Worm (Caenorhabditis elegans) whole organism, L4/young adult: Measurements from ENCODE around the gene F47C12.13.

Experiments
- W03F9.2 ChIP-seq: fragments of 150-350 bp; optimal IDR thresholded peaks from 2 replicates; lab custom pipeline; 2014; ENCODE audit warnings: missing biosample characterization, missing genetic modification characterization
- dao-5 ChIP-seq: sonication (generic microtip); optimal IDR thresholded peaks from 2 replicates; lab custom pipeline; 2016; ENCODE audit warnings: missing genotype, missing genetic modification characterization, moderate library complexity, missing compliant biosample characterization
- him-1 ChIP-seq: sonication (generic microtip); optimal IDR thresholded peaks from 2 replicates; lab custom pipeline; 2016; ENCODE audit warnings: missing genotype, missing genetic modification reagents, missing genetic modification characterization, missing compliant biosample characterization

Gene F47C12.13

DNA sequence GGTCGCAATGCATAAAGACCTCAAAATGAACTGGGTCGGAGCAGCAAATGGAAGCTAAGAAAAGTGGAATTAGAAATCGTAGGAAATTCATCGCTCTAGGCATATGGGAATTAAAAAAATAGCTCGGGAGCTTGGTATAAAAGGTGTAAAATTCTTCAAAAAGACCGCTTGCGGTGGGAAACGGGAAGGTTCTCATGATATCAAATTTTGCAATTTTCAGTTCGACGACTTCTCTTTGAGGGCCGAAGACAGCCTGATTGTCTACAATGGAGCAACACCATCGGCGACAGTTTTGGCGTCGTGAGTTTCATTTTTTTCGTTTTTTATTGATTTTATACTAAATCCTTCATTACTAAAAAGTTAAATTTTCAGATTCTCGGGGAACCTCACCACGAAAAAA lies 4.3 kb upstream of the F47C12.13 start, which contains the start of gene F47C12.8:
Gene F47C12.8 (minus strand): TSS at position 101 of the 400 bp plus-strand sequence.
- TF ChIP-seq him-1 (tag; lab: Kevin White, UChicago) (no peak), W03F9.2 (tag; lab: Kevin White, UChicago) (no peak), dao-5 (tag; lab: Kevin White, UChicago) (no peak)

DNA sequence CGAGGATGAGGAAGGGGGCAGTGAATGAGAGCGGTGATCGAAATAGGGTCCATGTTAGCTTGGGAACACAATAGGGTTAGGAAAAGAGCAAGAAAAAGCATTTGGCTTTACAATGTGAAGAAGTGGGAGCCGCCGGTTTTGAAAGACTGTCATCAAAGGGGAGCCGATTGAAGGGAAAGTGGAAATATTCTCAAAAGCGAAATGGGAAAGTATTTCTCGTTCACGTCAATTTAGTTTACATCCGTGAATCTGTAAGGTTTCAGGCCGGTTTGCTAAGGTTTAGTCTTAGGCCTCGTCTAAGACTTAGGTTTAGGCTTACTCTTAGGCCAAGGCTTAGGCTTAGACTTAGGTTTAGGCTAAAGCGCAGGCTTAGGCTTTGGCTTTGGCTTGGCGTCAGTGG lies 1.2 kb upstream of the F47C12.13 start, which contains the start of gene F47C12.7:
Gene F47C12.7 (minus strand): TSS at position 101 of the 400 bp plus-strand sequence.
- TF ChIP-seq W03F9.2 (tag; lab: Kevin White, UChicago) (no peak), him-1 (tag; lab: Kevin White, UChicago) (no peak), dao-5 (tag; lab: Kevin White, UChicago) (no peak)

DNA sequence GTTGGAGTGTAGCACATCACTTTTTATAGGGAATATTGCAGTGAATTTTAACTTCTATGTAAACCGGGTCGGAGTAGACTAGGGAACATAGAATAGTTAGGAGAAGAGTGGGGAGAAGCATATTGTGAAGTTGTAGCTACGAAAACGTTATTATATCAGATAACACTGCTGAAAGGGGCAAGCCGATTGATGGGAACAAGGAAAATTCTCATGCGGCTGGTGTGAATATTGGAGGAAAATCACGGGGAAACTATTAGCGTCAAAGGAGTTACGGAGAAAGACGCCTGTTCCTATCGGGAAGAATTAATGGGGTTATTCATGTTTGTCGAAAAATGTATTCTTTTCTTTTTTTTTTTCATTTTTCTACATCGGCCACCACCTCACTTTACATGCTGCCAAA lies 926 bp downstream of the F47C12.13 start, which contains the start of gene F47C12.6:
Gene F47C12.6 (minus strand): TSS at position 101 of the 400 bp plus-strand sequence.
- TF ChIP-seq him-1 (tag; lab: Kevin White, UChicago): no peak
- TF ChIP-seq W03F9.2 (tag; lab: Kevin White, UChicago): no peak
- TF ChIP-seq dao-5 (tag; lab: Kevin White, UChicago): no peak

ce11 chrIV:3988638-3989152 lies 5.5 kb downstream of the F47C12.13 start, which contains the start of gene clec-78:
Gene clec-78, plus strand, starts transcription at chrIV:3989102.
- no peak for TF ChIP-seq dao-5 (tag; lab: Kevin White, UChicago)
- no peak for TF ChIP-seq W03F9.2 (tag; lab: Kevin White, UChicago)
- no peak for TF ChIP-seq him-1 (tag; lab: Kevin White, UChicago)

DNA sequence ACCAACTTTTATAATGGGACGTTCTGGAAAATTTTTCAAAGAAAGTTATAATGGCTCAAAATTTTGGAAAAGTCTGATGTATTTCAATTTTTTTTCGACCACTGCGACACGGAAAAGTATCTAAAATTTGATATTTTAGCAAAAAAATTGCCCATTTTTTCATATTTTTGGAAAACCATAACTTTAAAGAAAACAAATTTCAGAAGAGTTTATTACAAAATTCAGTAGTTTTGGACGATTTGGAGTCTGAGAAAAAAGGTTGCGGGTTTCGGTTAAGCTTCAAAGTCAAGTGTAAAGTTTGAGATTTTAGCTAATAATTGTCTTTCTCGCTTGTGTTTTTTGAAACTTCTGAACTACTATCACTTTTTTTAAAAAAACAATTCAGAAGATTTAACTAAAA lies 6.1 kb downstream of the F47C12.13 start:
- TF ChIP-seq dao-5 (tag; lab: Kevin White, UChicago) (no peak), him-1 (tag; lab: Kevin White, UChicago) (no peak), W03F9.2 (tag; lab: Kevin White, UChicago) (no peak)

- no peak for TF ChIP-seq W03F9.2 (tag; lab: Kevin White, UChicago)
- no peak for TF ChIP-seq dao-5 (tag; lab: Kevin White, UChicago)
- TF ChIP-seq him-1 (tag; lab: Kevin White, UChicago): no peak
Measured at ce11 chrIV:3981601-3982000, 12.6 kb downstream of the F47C12.13 start, which contains the start of gene srh-223. Gene srh-223, plus strand, starts transcription at chrIV:3981901.

- TF ChIP-seq him-1 (tag; lab: Kevin White, UChicago): no peak
Measured at ce11 chrIV:3979525-3979924, 14.7 kb downstream of the F47C12.13 start, which contains the start of gene srh-222. Gene srh-222, plus strand, starts transcription at chrIV:3979825.

ce11 chrIV:3977965-3978523 lies 16.2 kb downstream of the F47C12.13 start, which contains the start of gene srh-220:
Gene srh-220, minus strand, starts transcription at chrIV:3978015.
- no peak for TF ChIP-seq W03F9.2 (tag; lab: Kevin White, UChicago)
- TF ChIP-seq him-1 (tag; lab: Kevin White, UChicago): no peak
- no peak for TF ChIP-seq dao-5 (tag; lab: Kevin White, UChicago)

ce11 chrIV:3973049-3973448 lies 21.2 kb downstream of the F47C12.13 start, which contains the start of gene clec-79:
Gene clec-79, plus strand, starts transcription at chrIV:3973349.
- TF ChIP-seq dao-5 (tag; lab: Kevin White, UChicago) (no peak), him-1 (tag; lab: Kevin White, UChicago) (no peak), W03F9.2 (tag; lab: Kevin White, UChicago) (no peak)

- TF ChIP-seq him-1 (tag; lab: Kevin White, UChicago) (no peak), W03F9.2 (tag; lab: Kevin White, UChicago) (no peak), dao-5 (tag; lab: Kevin White, UChicago) (no peak)
Measured at ce11 chrIV:3965013-3965412, 29.2 kb downstream of the F47C12.13 start, which contains the start of gene clec-76. Gene clec-76, plus strand, starts transcription at chrIV:3965246.

- TF ChIP-seq dao-5 (tag; lab: Kevin White, UChicago) (no peak), W03F9.2 (tag; lab: Kevin White, UChicago) (no peak), him-1 (tag; lab: Kevin White, UChicago) (no peak)
Measured at ce11 chrIV:3963498-3963897, 30.7 kb downstream of the F47C12.13 start.

DNA sequence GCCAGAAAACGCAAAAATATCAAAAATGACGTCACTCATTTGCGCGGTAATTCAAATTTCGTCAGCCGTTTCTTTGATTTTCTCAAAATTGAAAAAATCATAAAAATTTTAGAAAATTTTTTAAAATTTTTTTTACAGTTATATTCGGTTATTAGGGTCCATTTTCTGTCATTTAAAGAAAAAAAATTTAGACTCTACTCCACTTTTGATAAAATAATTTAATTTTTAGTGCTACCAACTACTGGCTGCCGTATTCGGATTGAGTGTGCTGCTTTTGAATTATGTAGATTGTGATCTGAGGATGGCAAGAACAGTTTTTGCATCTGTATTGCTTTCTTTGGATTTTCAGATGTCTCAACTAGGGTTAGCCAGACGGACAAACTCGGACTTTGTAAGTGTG lies 31.6 kb downstream of the F47C12.13 start, which contains the start of gene Y46C8AM.1:
Gene Y46C8AM.1 (plus strand): TSS at position 301 of the 400 bp plus-strand sequence.
- no peak for TF ChIP-seq him-1 (tag; lab: Kevin White, UChicago)
- no peak for TF ChIP-seq dao-5 (tag; lab: Kevin White, UChicago)
- no peak for TF ChIP-seq W03F9.2 (tag; lab: Kevin White, UChicago)

DNA sequence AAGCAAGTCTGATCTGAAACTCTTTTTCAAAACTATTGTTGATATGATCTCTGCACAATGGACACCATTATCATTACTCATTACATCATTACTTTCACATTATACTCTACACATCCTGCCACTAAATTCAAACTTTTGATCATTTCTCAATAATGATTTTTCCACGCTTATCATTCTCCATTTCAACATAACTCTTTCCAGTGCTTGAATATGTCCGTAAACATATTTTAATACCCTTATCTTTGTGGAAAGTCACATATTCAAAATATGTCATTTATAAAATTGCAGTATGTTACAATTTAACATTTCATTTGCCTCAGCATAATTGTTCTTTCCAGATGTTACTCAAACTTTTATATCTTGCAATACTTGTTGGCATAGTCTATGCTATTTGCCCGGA lies 33.8 kb downstream of the F47C12.13 start, which contains the start of gene clec-75:
Gene clec-75 (plus strand): TSS at position 339 of the 400 bp plus-strand sequence.
- TF ChIP-seq him-1 (tag; lab: Kevin White, UChicago): no peak
- TF ChIP-seq dao-5 (tag; lab: Kevin White, UChicago): no peak
- TF ChIP-seq W03F9.2 (tag; lab: Kevin White, UChicago): no peak
